Fruit fly (Drosophila melanogaster) whole organism, adult: ENCODE results near the gene Trp1.

ENCODE experiments used
- CG14711 ChIP-seq: fragments of 200-800 bp; sonication (Bioruptor generic); optimal IDR thresholded peaks from 2 replicates; lab custom pipeline; 2018; ENCODE audit warnings: missing biosample characterization, mild to moderate bottlenecking, missing genetic modification characterization, moderate library complexity
- CG33017 ChIP-seq: fragments of 200-800 bp; sonication (Bioruptor generic); optimal IDR thresholded peaks from 2 replicates; lab custom pipeline; 2018; ENCODE audit warnings: missing biosample characterization, mild to moderate bottlenecking, missing genetic modification characterization, moderate library complexity
- CG5204 ChIP-seq: fragments of 200-800 bp; sonication (Bioruptor generic); optimal IDR thresholded peaks from 2 replicates; lab custom pipeline; 2016; ENCODE audit warnings: missing biosample characterization, missing genetic modification characterization
- CG7101 ChIP-seq: fragments of 200-800 bp; sonication (Bioruptor generic); optimal IDR thresholded peaks from 2 replicates; lab custom pipeline; 2018; ENCODE audit warnings: missing biosample characterization, mild to moderate bottlenecking, missing genetic modification characterization, moderate library complexity
- Clk ChIP-seq: fragments of 200-800 bp; sonication (Bioruptor generic); optimal IDR thresholded peaks from 2 replicates; lab custom pipeline; 2017; ENCODE audit warnings: missing biosample characterization, missing genetic modification characterization
- Crg-1 ChIP-seq: fragments of 200-800 bp; sonication (Bioruptor generic); optimal IDR thresholded peaks from 2 replicates; lab custom pipeline; 2016; ENCODE audit warnings: missing biosample characterization, missing genetic modification characterization
- toe ChIP-seq: fragments of 200-800 bp; sonication (Bioruptor generic); optimal IDR thresholded peaks from 2 replicates; lab custom pipeline; 2016; ENCODE audit warnings: missing biosample characterization, missing genetic modification characterization

DNA sequence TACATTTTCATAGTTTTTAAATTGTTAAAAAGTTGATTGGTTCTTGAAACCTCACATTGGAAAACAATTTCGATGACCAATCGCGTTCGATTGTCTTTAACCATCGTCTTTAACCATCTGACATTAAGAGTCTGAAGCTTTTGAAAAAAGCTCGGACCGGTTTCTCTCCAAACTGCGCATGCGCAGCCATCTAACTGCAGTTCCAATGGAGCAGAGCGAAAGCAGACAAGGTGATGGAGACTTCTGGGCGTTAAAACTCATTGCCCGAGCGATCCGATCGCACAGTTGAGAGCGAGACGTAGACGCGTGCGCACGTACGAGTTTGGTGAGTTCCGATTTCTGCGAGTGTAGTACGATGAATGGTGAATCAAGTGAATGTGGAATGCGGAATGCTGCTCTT lies 23.2 kb downstream of the Trp1 start, which contains the start of gene obst-B:
- no peak for TF ChIP-seq toe (GFP tag; lab: Kevin White, UChicago)
- TF ChIP-seq Clk (GFP tag; lab: Kevin White, UChicago): no peak
- no peak for TF ChIP-seq CG7101 (tag; lab: Kevin White, UChicago)
- TF ChIP-seq CG33017 (tag; lab: Kevin White, UChicago): no peak
- TF ChIP-seq CG5204: no peak
- TF ChIP-seq CG14711 (tag; lab: Kevin White, UChicago): no peak
- no peak for TF ChIP-seq Crg-1
